Worm (Caenorhabditis elegans) whole organism, L3 larva: ENCODE measurements around the gene prp-19.

Experiments used
- daf-12 ChIP-seq: fragments of 150-350 bp; optimal IDR thresholded peaks from 2 replicates; lab custom pipeline; 2014; ENCODE audit warnings: missing biosample characterization, missing genetic modification reagents, missing genetic modification characterization
- egl-27 ChIP-seq: sonication (generic microtip); optimal IDR thresholded peaks from 4 replicates; lab custom pipeline; 2017; ENCODE audit warnings: missing biosample characterization, missing genetic modification reagents, missing genetic modification characterization
- fkh-10 ChIP-seq: sonication (generic microtip); optimal IDR thresholded peaks from 2 replicates; lab custom pipeline; 2017; ENCODE audit warnings: missing biosample characterization, missing genetic modification reagents, missing genetic modification characterization
- fkh-2 ChIP-seq: fragments of 150-350 bp; optimal IDR thresholded peaks from 2 replicates; lab custom pipeline; 2014; ENCODE audit warnings: missing biosample characterization, missing genetic modification reagents, missing genetic modification characterization
- lin-39 ChIP-seq: fragments of 150-350 bp; optimal IDR thresholded peaks from 2 replicates; lab custom pipeline; 2018; ENCODE audit warnings: missing biosample characterization, missing genetic modification reagents, missing genetic modification characterization
- nhr-11 ChIP-seq: fragments of 150-350 bp; optimal IDR thresholded peaks from 2 replicates; lab custom pipeline; 2014; ENCODE audit warnings: missing biosample characterization, missing genetic modification characterization
- unc-39 ChIP-seq: sonication (generic microtip); optimal IDR thresholded peaks from 4 replicates; lab custom pipeline; 2017; ENCODE audit warnings: missing biosample characterization, missing genetic modification characterization

DNA sequence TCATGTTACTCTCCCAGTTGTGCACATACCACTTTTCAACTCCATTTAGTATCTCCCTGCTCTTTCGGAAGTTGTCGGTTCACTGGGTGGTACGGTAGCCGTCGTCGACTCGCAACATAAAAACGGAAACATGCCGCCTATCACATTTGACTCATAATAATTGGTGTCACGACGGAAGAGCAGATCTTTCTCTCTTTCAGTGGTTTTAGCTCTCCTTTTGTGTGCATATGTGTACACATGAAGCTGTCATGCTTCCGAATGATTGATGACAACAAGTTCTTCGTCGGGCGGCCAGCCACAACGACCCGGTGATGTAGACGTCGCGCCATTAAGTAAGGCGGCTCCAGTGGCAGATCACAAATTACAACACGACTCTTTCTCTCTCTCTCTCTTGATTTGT, 46.1 kb downstream of the prp-19 start:
- TF ChIP-seq fkh-10 (GFP tag; lab: Kevin White, UChicago), result no peak
- TF ChIP-seq nhr-11 (tag; lab: Kevin White, UChicago), result no peak
- no peak for TF ChIP-seq lin-39 (tag; lab: Kevin White, UChicago)
- no peak for TF ChIP-seq daf-12 (tag; lab: Kevin White, UChicago)
- TF ChIP-seq unc-39 (tag; lab: Kevin White, UChicago), result no peak
- TF ChIP-seq fkh-2 (tag; lab: Kevin White, UChicago), result no peak
- no peak for TF ChIP-seq egl-27 (tag; lab: Kevin White, UChicago)
